Worm (Caenorhabditis elegans) whole organism, L2 larva: ENCODE results near the gene R11G1.11.

Experiments used
- nhr-11 ChIP-seq: fragments of 150-350 bp; optimal IDR thresholded peaks from 2 replicates; lab custom pipeline; 2014; ENCODE audit warnings: missing biosample characterization, missing genetic modification characterization
- nhr-237 ChIP-seq: fragments of 150-350 bp; optimal IDR thresholded peaks from 2 replicates; lab custom pipeline; 2014; ENCODE audit warnings: missing biosample characterization, missing genetic modification characterization

DNA sequence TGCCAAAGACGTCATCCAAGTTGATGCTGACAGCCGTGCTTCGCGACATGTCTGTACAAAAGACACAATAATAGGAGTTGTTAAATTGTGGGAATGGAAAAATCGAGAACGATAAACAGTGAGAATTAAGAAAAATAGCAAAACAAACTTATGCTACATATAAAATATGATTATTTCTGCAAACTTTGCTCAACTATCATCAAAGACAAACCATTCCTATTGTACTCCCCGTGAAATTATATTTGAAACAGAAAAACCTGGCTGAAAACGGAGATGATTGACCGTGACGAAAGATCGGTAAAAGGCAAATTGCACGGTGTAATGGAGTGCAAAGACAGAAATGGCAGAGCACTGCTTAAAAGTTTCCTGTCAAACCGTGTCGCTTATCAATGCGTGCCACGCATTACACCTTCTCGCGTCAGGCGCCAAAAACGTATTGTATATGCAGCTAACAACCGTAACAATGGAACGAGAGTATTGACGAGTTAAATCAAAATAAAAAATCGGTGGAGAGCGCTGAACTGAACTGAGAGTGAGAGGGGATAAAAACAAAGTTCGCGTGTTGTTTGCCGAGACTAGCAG, 43.6 kb upstream of the R11G1.11 start, which contains the start of gene C18B2.5:
- TF ChIP-seq nhr-11 (tag; lab: Kevin White, UChicago) (no peak), nhr-237 (tag; lab: Kevin White, UChicago) (no peak)
